Worm (Caenorhabditis elegans) whole organism, midembryonic: ENCODE measurements around the gene C35A5.3.

Source experiments
- T22C8.4 ChIP-seq: fragments of 200-800 bp; sonication (Bioruptor generic); IDR thresholded peaks from 2 replicates; pipeline ENCODE4 v1.3.6; 2022; ENCODE audit warnings: missing genetic modification characterization, missing compliant biosample characterization
- flt-1 ChIP-seq: fragments of 200-800 bp; sonication (Bioruptor generic); IDR thresholded peaks from 2 replicates; pipeline ENCODE4 v1.3.6; 2022; ENCODE audit warnings: missing genetic modification characterization, missing compliant biosample characterization
- klf-2 ChIP-seq: fragments of 200-800 bp; sonication (Bioruptor generic); conservative IDR thresholded peaks from 2 replicates; pipeline ENCODE4 v1.3.6; 2022; ENCODE audit warnings: missing genetic modification reagents, missing genetic modification characterization, missing compliant biosample characterization
- med-1 ChIP-seq: sonication (generic microtip); optimal IDR thresholded peaks from 2 replicates; lab custom pipeline; 2017; ENCODE audit warnings: missing genetic modification characterization, mild to moderate bottlenecking, missing compliant biosample characterization, antibody characterized with exemption, missing genetic modification reagents; ENCODE audit not compliant: insufficient read depth
- ref-1 ChIP-seq: fragments of 200-800 bp; sonication (Bioruptor generic); conservative IDR thresholded peaks from 2 replicates; pipeline ENCODE4 v1.3.6; 2022; ENCODE audit warnings: missing genetic modification reagents, missing genetic modification characterization, missing compliant biosample characterization
- tab-1 ChIP-seq: fragments of 200-800 bp; sonication (Bioruptor generic); IDR thresholded peaks from 2 replicates; pipeline ENCODE4 v1.3.6; 2022; ENCODE audit warnings: missing genetic modification characterization, missing compliant biosample characterization
- ztf-23 ChIP-seq: fragments of 200-800 bp; sonication (Bioruptor generic); IDR thresholded peaks from 2 replicates; pipeline ENCODE4 v1.3.6; 2022; ENCODE audit warnings: missing genetic modification reagents, missing genetic modification characterization, missing compliant biosample characterization
- ztf-29 ChIP-seq: fragments of 200-800 bp; sonication (Bioruptor generic); IDR thresholded peaks from 2 replicates; pipeline ENCODE4 v1.3.6; 2022; ENCODE audit warnings: missing genetic modification reagents, missing genetic modification characterization, missing compliant biosample characterization

DNA sequence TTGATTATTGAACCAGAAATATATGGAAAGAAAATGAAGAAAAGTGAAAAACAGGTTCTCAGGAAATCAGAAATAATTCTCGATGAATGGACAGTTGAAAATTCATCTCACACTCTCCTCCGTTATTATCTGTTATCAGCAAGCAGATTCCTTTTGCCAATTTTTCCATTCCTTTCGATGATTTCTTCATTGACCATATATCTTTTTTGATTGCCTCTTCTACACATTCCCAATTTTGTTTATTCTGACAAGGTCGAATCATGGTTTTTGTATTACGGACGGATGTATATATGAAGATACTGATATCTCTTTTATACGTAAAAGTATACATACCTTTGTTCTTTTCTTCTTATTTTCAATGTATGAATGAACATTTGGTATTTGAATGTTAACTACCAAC, 40.5 kb downstream of the C35A5.3 start:
- no peak for TF ChIP-seq klf-2 (GFP tag; lab: Robert Waterston, UW)
- no peak for TF ChIP-seq tab-1 (GFP tag; lab: Robert Waterston, UW)
- no peak for TF ChIP-seq med-1
- TF ChIP-seq T22C8.4 (GFP tag; lab: Robert Waterston, UW), result no peak
- no peak for TF ChIP-seq ztf-23 (GFP tag; lab: Robert Waterston, UW)
- no peak for TF ChIP-seq flt-1 (GFP tag; lab: Robert Waterston, UW)
- no peak for TF ChIP-seq ztf-29 (GFP tag; lab: Robert Waterston, UW)
- TF ChIP-seq ref-1 (GFP tag; lab: Robert Waterston, UW), result no peak
